ENCODE assay signal across 2 worm cellular contexts in genomic region chrV:13509504-13509903, ce11.
A peak's percentile ranks its signal among the peaks of the same experiment; 100 is the strongest.
TF ChIP-seq lines count a peak whose summit lies in the region.

No protein-coding gene starts in this region.

TF ChIP-seq in whole organism, L4 larva, 104 proteins besides CTCF, POLR2A, EP300 and RAD21:
- TF ChIP-seq lim-7 (GFP tag; IDR thresholded peaks at IDR 0.05; lab: Robert Waterston, UW) = 0 out of 2 replicates have a peak, but pooled peaks have one; percentile 34

TF ChIP-seq in whole organism, young adult, 124 proteins besides CTCF, POLR2A, EP300 and RAD21:
- TF ChIP-seq rpc-1 (optimal IDR thresholded peaks at IDR 0.05; lab: Kevin White, UChicago) (peak; percentile 46), rpc-1 (tag; optimal IDR thresholded peaks at IDR 0.05; lab: Kevin White, UChicago) (peak; percentile 74), D2030.7 (GFP tag; IDR thresholded peaks at IDR 0.05; lab: Robert Waterston, UW) (peak; percentile 40; the same call in 1 of the 2 replicates), tbp1 (GFP tag; optimal IDR thresholded peaks at IDR 0.05; lab: Kevin White, UChicago) (peak; percentile 80), madf-8 (GFP tag; conservative IDR thresholded peaks at IDR 0.05; lab: Robert Waterston, UW) (0 out of 2 replicates have a peak, but pooled peaks have one; percentile 17), B0261.1 (tag; optimal IDR thresholded peaks at IDR 0.05; lab: Kevin White, UChicago) (peak; percentile 56), ztf-25 (GFP tag; IDR thresholded peaks at IDR 0.05; lab: Robert Waterston, UW) (0 out of 2 replicates have a peak, but pooled peaks have one; percentile 63), rec-8 (tag; optimal IDR thresholded peaks at IDR 0.05; lab: Kevin White, UChicago) (peak in 1 of 2 experiments; percentile 13), him-1 (tag; optimal IDR thresholded peaks at IDR 0.05; lab: Kevin White, UChicago) (peak; percentile 11)
